Fruit fly (Drosophila melanogaster): ENCODE results near the gene CG13255.

- TF ChIP-seq pan (optimal IDR thresholded peaks at IDR 0.05) (no peak), Jra (GFP tag; optimal IDR thresholded peaks at IDR 0.05) (no peak), dl (GFP tag; optimal IDR thresholded peaks at IDR 0.05; ENCODE audit: insufficient read depth in 1 of 2, partially characterized antibody in 2 of 2) (no peak), psq (GFP tag; optimal IDR thresholded peaks at IDR 0.05) (no peak), OdsH (GFP tag; optimal IDR thresholded peaks at IDR 0.05) (no peak), fru (GFP tag; optimal IDR thresholded peaks at IDR 0.05) (no peak), rgr (GFP tag; optimal IDR thresholded peaks at IDR 0.05) (no peak)
Observed at dm6 chr3L:20857609-20858008, 20.3 kb downstream of the CG13255 start.

Measured in whole organism, wandering third instar larva.